Worm (Caenorhabditis elegans) whole organism, young adult: ENCODE results near the gene irld-2.

Experiments
- B0261.1 ChIP-seq: sonication (generic microtip); optimal IDR thresholded peaks from 2 replicates; lab custom pipeline; 2016; ENCODE audit warnings: mild to moderate bottlenecking, missing genetic modification characterization, moderate library complexity, missing compliant biosample characterization
- F10E7.11 ChIP-seq: sonication (generic microtip); optimal IDR thresholded peaks from 2 replicates; lab custom pipeline; 2017; ENCODE audit warnings: mild to moderate bottlenecking, missing genetic modification characterization, moderate library complexity, missing compliant biosample characterization
- F39B2.1 ChIP-seq: fragments of 200-800 bp; sonication (Bioruptor generic); IDR thresholded peaks from 2 replicates; pipeline ENCODE4 v1.3.6; 2022; ENCODE audit warnings: missing genetic modification reagents, missing genetic modification characterization, missing compliant biosample characterization
- F49E8.2 ChIP-seq: sonication (generic microtip); optimal IDR thresholded peaks from 3 replicates; lab custom pipeline; 2017; ENCODE audit warnings: missing genetic modification characterization, mild to moderate bottlenecking, missing compliant biosample characterization, antibody characterized with exemption, moderate library complexity; ENCODE audit not compliant: insufficient read depth
- F57A8.1 ChIP-seq: fragments of 200-800 bp; sonication (Bioruptor generic); optimal IDR thresholded peaks from 2 replicates; lab custom pipeline; 2018; ENCODE audit warnings: mild to moderate bottlenecking, missing genetic modification characterization, moderate library complexity, missing compliant biosample characterization
- K12H6.12 ChIP-seq: fragments of 200-800 bp; sonication (Bioruptor generic); optimal IDR thresholded peaks from 2 replicates; lab custom pipeline; 2018; ENCODE audit warnings: mild to moderate bottlenecking, missing genetic modification characterization, missing compliant biosample characterization
- T07F8.4 ChIP-seq: sonication (generic microtip); optimal IDR thresholded peaks from 2 replicates; lab custom pipeline; 2016; ENCODE audit warnings: mild to moderate bottlenecking, missing genetic modification characterization, moderate library complexity, missing compliant biosample characterization
- T26A5.8 ChIP-seq: sonication (generic microtip); optimal IDR thresholded peaks from 2 replicates; lab custom pipeline; 2016; ENCODE audit warnings: missing genetic modification characterization, missing compliant biosample characterization
- Y53F4B.3 ChIP-seq: fragments of 200-800 bp; sonication (Bioruptor generic); IDR thresholded peaks from 2 replicates; pipeline ENCODE4 v1.3.6; 2022; ENCODE audit warnings: missing genetic modification reagents, missing genetic modification characterization, missing compliant biosample characterization
- Y79H2A.3 ChIP-seq: fragments of 200-800 bp; sonication (Bioruptor generic); conservative IDR thresholded peaks from 2 replicates; pipeline ENCODE4 v1.3.6; 2022; ENCODE audit warnings: missing genetic modification reagents, missing genetic modification characterization, missing compliant biosample characterization
- Y95B8A.8 ChIP-seq: fragments of 200-800 bp; sonication (Bioruptor generic); IDR thresholded peaks from 2 replicates; pipeline ENCODE4 v1.3.6; 2022; ENCODE audit warnings: missing genetic modification reagents, missing genetic modification characterization, missing compliant biosample characterization
- akir-1 ChIP-seq: fragments of 200-800 bp; sonication (Bioruptor generic); optimal IDR thresholded peaks from 2 replicates; lab custom pipeline; 2018; ENCODE audit warnings: mild to moderate bottlenecking, missing genetic modification characterization, moderate library complexity, missing compliant biosample characterization
- aptf-3 ChIP-seq: fragments of 200-800 bp; sonication (Bioruptor generic); IDR thresholded peaks from 2 replicates; pipeline ENCODE4 v1.3.6; 2022; ENCODE audit warnings: missing genetic modification characterization, missing compliant biosample characterization
- ccch-3 ChIP-seq: fragments of 200-800 bp; sonication (Bioruptor generic); optimal IDR thresholded peaks from 2 replicates; lab custom pipeline; 2018; ENCODE audit warnings: mild to moderate bottlenecking, missing genetic modification characterization, missing compliant biosample characterization
- cebp-1 ChIP-seq, 2 experiments: fragments of 200-800 bp in 1 of 2; sonication (Bioruptor generic) in 1 of 2; sonication (generic microtip) in 1 of 2; IDR thresholded peaks in 1 of 2; optimal IDR thresholded peaks in 1 of 2; 2 replicates each; pipeline versions ENCODE4 v1.3.6 to Lab custom; 2017 to 2022; ENCODE audit warnings: missing compliant biosample characterization in 2 of 2, missing genetic modification characterization in 2 of 2, mild to moderate bottlenecking in 1 of 2, missing genetic modification reagents in 1 of 2, moderate library complexity in 1 of 2
- ceh-100 ChIP-seq: fragments of 200-800 bp; sonication (Bioruptor generic); IDR thresholded peaks from 2 replicates; pipeline ENCODE4 v1.3.6; 2022; ENCODE audit warnings: missing genetic modification reagents, missing genetic modification characterization, missing compliant biosample characterization
- ceh-58 ChIP-seq: fragments of 200-800 bp; sonication (Bioruptor generic); IDR thresholded peaks from 2 replicates; pipeline ENCODE4 v1.3.6; 2022; ENCODE audit warnings: missing genetic modification characterization, missing compliant biosample characterization
- die-1 ChIP-seq: sonication (generic microtip); optimal IDR thresholded peaks from 2 replicates; lab custom pipeline; 2016; ENCODE audit warnings: missing genotype, mild to moderate bottlenecking, missing genetic modification characterization, missing compliant biosample characterization
- dox-1 ChIP-seq: fragments of 200-800 bp; sonication (Bioruptor generic); IDR thresholded peaks from 2 replicates; pipeline ENCODE4 v1.3.6; 2022; ENCODE audit warnings: missing genetic modification reagents, missing genetic modification characterization, missing compliant biosample characterization
- egl-44 ChIP-seq: fragments of 200-800 bp; sonication (Bioruptor generic); IDR thresholded peaks from 2 replicates; pipeline ENCODE4 v1.3.6; 2022; ENCODE audit warnings: missing genetic modification reagents, missing genetic modification characterization, missing compliant biosample characterization
- egrh-3 ChIP-seq: fragments of 200-800 bp; sonication (Bioruptor generic); IDR thresholded peaks from 2 replicates; pipeline ENCODE4 v1.3.6; 2022; ENCODE audit warnings: missing genetic modification reagents, missing genetic modification characterization, missing compliant biosample characterization
- ekl-4 ChIP-seq: fragments of 200-800 bp; sonication (Bioruptor generic); IDR thresholded peaks from 2 replicates; pipeline ENCODE4 v1.3.6; 2022; ENCODE audit warnings: missing genetic modification reagents, missing genetic modification characterization, missing compliant biosample characterization
- ets-4 ChIP-seq: fragments of 200-800 bp; sonication (Bioruptor generic); optimal IDR thresholded peaks from 2 replicates; lab custom pipeline; 2018; ENCODE audit warnings: mild to moderate bottlenecking, missing genetic modification characterization, missing compliant biosample characterization
- him-1 ChIP-seq: sonication (generic microtip); optimal IDR thresholded peaks from 2 replicates; lab custom pipeline; 2016; ENCODE audit warnings: missing genotype, missing genetic modification reagents, missing genetic modification characterization, missing compliant biosample characterization
- hmg-1.2 ChIP-seq: fragments of 200-800 bp; sonication (Bioruptor generic); IDR thresholded peaks from 2 replicates; pipeline ENCODE4 v1.3.6; 2022; ENCODE audit warnings: missing genetic modification reagents, missing genetic modification characterization, missing compliant biosample characterization
- hsf-1 ChIP-seq: fragments of 200-800 bp; sonication (Bioruptor generic); IDR thresholded peaks from 2 replicates; pipeline ENCODE4 v1.3.6; 2022; ENCODE audit warnings: missing genetic modification reagents, missing genetic modification characterization, missing compliant biosample characterization
- let-526 ChIP-seq: fragments of 200-800 bp; sonication (Bioruptor generic); IDR thresholded peaks from 2 replicates; pipeline ENCODE4 v1.3.6; 2022; ENCODE audit warnings: missing genetic modification reagents, missing genetic modification characterization, missing compliant biosample characterization
- lin-26 ChIP-seq: fragments of 200-800 bp; sonication (Bioruptor generic); IDR thresholded peaks from 2 replicates; pipeline ENCODE4 v1.3.6; 2022; ENCODE audit warnings: missing genetic modification reagents, missing genetic modification characterization, missing compliant biosample characterization
- lsy-27 ChIP-seq: sonication (generic microtip); optimal IDR thresholded peaks from 2 replicates; lab custom pipeline; 2017; ENCODE audit warnings: missing genetic modification characterization, mild to moderate bottlenecking, missing compliant biosample characterization, antibody characterized with exemption, missing genotype, borderline replicate concordance; ENCODE audit not compliant: insufficient read depth
- madf-6 ChIP-seq: fragments of 200-800 bp; sonication (Bioruptor generic); IDR thresholded peaks from 2 replicates; pipeline ENCODE4 v1.3.6; 2022; ENCODE audit warnings: missing genetic modification reagents, missing genetic modification characterization, missing compliant biosample characterization
- madf-8 ChIP-seq: fragments of 200-800 bp; sonication (Bioruptor generic); conservative IDR thresholded peaks from 2 replicates; pipeline ENCODE4 v1.3.6; 2022; ENCODE audit warnings: missing genetic modification reagents, missing genetic modification characterization, missing compliant biosample characterization
- mcd-1 ChIP-seq: fragments of 200-800 bp; sonication (Bioruptor generic); IDR thresholded peaks from 2 replicates; pipeline ENCODE4 v1.3.6; 2022; ENCODE audit warnings: missing genetic modification reagents, missing genetic modification characterization, missing compliant biosample characterization
- mes-4 ChIP-seq: sonication (generic microtip); optimal IDR thresholded peaks from 2 replicates; lab custom pipeline; 2016; ENCODE audit warnings: missing genotype, missing genetic modification characterization, missing compliant biosample characterization
- nfya-1 ChIP-seq: sonication (generic microtip); optimal IDR thresholded peaks from 2 replicates; lab custom pipeline; 2017; ENCODE audit warnings: antibody characterized with exemption, missing compliant biosample characterization, missing genetic modification characterization, borderline replicate concordance; ENCODE audit not compliant: insufficient read depth
- nhr-80 ChIP-seq: sonication (generic microtip); optimal IDR thresholded peaks from 2 replicates; lab custom pipeline; 2016; ENCODE audit warnings: missing genetic modification characterization, missing compliant biosample characterization
- nhr-90 ChIP-seq: sonication (generic microtip); optimal IDR thresholded peaks from 2 replicates; lab custom pipeline; 2016; ENCODE audit warnings: missing genotype, mild to moderate bottlenecking, missing genetic modification characterization, missing compliant biosample characterization
- pbrm-1 ChIP-seq: fragments of 200-800 bp; sonication (Bioruptor generic); IDR thresholded peaks from 2 replicates; pipeline ENCODE4 v1.3.6; 2022; ENCODE audit warnings: missing genetic modification reagents, missing genetic modification characterization, missing compliant biosample characterization
- pha-4 ChIP-seq: fragments of 150-350 bp; sonication (generic microtip); optimal IDR thresholded peaks from 2 replicates; lab custom pipeline; 2014; ENCODE audit warnings: missing biosample characterization, missing genetic modification reagents, missing genetic modification characterization
- rcor-1 ChIP-seq: fragments of 200-800 bp; sonication (Bioruptor generic); IDR thresholded peaks from 2 replicates; pipeline ENCODE4 v1.3.6; 2022; ENCODE audit warnings: missing genetic modification reagents, missing genetic modification characterization, missing compliant biosample characterization
- repo-1 ChIP-seq: sonication (generic microtip); optimal IDR thresholded peaks from 2 replicates; lab custom pipeline; 2017; ENCODE audit warnings: mild to moderate bottlenecking, missing genetic modification characterization, missing compliant biosample characterization
- snpc-1.1 ChIP-seq: sonication (generic microtip); optimal IDR thresholded peaks from 2 replicates; lab custom pipeline; 2017; ENCODE audit warnings: missing genetic modification characterization, mild to moderate bottlenecking, missing compliant biosample characterization, antibody characterized with exemption, moderate library complexity, missing genotype, missing genetic modification reagents; ENCODE audit not compliant: insufficient read depth
- snpc-1.3 ChIP-seq: sonication (generic microtip); optimal IDR thresholded peaks from 2 replicates; lab custom pipeline; 2017; ENCODE audit warnings: missing genetic modification characterization, mild to moderate bottlenecking, missing compliant biosample characterization, antibody characterized with exemption, moderate library complexity, missing genotype, missing genetic modification reagents; ENCODE audit not compliant: insufficient read depth
- somi-1 ChIP-seq: fragments of 200-800 bp; sonication (Bioruptor generic); optimal IDR thresholded peaks from 2 replicates; lab custom pipeline; 2018; ENCODE audit warnings: mild to moderate bottlenecking, missing genetic modification characterization, missing compliant biosample characterization
- tbp1 ChIP-seq: fragments of 200-800 bp; sonication (Bioruptor generic); optimal IDR thresholded peaks from 2 replicates; lab custom pipeline; 2018; ENCODE audit warnings: mild to moderate bottlenecking, missing genetic modification characterization, missing compliant biosample characterization
- xnd-1 ChIP-seq: sonication (generic microtip); optimal IDR thresholded peaks from 2 replicates; lab custom pipeline; 2016; ENCODE audit warnings: missing genotype, missing genetic modification reagents, missing genetic modification characterization, missing compliant biosample characterization
- ztf-18 ChIP-seq: sonication (generic microtip); optimal IDR thresholded peaks from 2 replicates; lab custom pipeline; 2016; ENCODE audit warnings: missing genotype, mild to moderate bottlenecking, missing genetic modification characterization, missing compliant biosample characterization
- ztf-22 ChIP-seq: fragments of 200-800 bp; sonication (Bioruptor generic); optimal IDR thresholded peaks from 2 replicates; lab custom pipeline; 2018; ENCODE audit warnings: mild to moderate bottlenecking, missing genetic modification characterization, moderate library complexity, missing compliant biosample characterization
- ztf-3 ChIP-seq: fragments of 200-800 bp; sonication (Bioruptor generic); optimal IDR thresholded peaks from 2 replicates; lab custom pipeline; 2018; ENCODE audit warnings: mild to moderate bottlenecking, missing genetic modification characterization, missing compliant biosample characterization

The irld-2 gene

DNA sequence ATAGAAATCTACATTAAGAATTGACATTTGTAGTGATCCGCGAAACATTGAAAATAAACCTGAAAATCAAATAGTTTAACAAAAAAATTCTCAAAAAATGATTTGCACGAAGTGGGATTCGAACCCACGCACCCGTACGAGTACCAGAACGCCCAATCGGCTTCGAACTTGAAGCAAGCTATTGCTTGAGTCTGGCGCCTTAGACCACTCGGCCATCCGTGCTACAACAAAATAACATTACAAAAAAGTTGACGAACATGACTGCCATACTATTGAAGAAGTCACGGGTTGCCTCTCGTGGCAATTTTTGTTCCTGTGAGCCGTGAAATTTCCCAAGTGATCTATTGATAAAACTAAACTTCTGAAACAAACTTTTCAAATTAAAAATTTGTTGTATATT, 48.4 kb upstream of the irld-2 start (continued):
- TF ChIP-seq egl-44 (no peak), ccch-3 (GFP tag; lab: Kevin White, UChicago) (no peak), Y53F4B.3 (no peak), aptf-3 (GFP tag; lab: Robert Waterston, UW) (no peak), akir-1 (GFP tag; lab: Kevin White, UChicago) (no peak), K12H6.12 (no peak), ztf-22 (no peak), lsy-27 (tag; lab: Kevin White, UChicago) (no peak), F57A8.1 (no peak), F10E7.11 (no peak), mcd-1 (GFP tag; lab: Robert Waterston, UW) (no peak), tbp1 (GFP tag; lab: Kevin White, UChicago) (peak; percentile 84), hsf-1 (GFP tag; lab: Robert Waterston, UW) (no peak), nfya-1 (tag; lab: Kevin White, UChicago) (no peak), dox-1 (GFP tag; lab: Robert Waterston, UW) (peak; percentile 45; the same call in 1 of the 2 replicates), ets-4 (GFP tag; lab: Kevin White, UChicago) (no peak), snpc-1.3 (tag; lab: Kevin White, UChicago) (peak; percentile 63), nhr-90 (tag; lab: Kevin White, UChicago) (peak; percentile 32), ztf-3 (GFP tag; lab: Kevin White, UChicago) (no peak), lin-26 (GFP tag; lab: Robert Waterston, UW) (0 out of 2 replicates have a peak, but pooled peaks have one; percentile 45), Y95B8A.8 (GFP tag; lab: Robert Waterston, UW) (no peak), ceh-100 (no peak), T26A5.8 (no peak), xnd-1 (no peak), repo-1 (tag; lab: Kevin White, UChicago) (no peak), Y79H2A.3 (no peak), pbrm-1 (GFP tag; lab: Robert Waterston, UW) (peak; percentile 76), B0261.1 (tag; lab: Kevin White, UChicago) (peak; percentile 72), rcor-1 (GFP tag; lab: Robert Waterston, UW) (peak; percentile 62), cebp-1 (GFP tag; IDR thresholded peaks at IDR 0.05; lab: Robert Waterston, UW) (no peak), cebp-1 (tag; optimal IDR thresholded peaks at IDR 0.05; lab: Kevin White, UChicago) (peak; percentile 1), him-1 (tag; lab: Kevin White, UChicago) (peak; percentile 51), die-1 (tag; lab: Kevin White, UChicago) (peak; percentile 64), ztf-18 (tag; lab: Kevin White, UChicago) (no peak), F49E8.2 (tag; lab: Kevin White, UChicago) (no peak), pha-4 (no peak), mes-4 (tag; lab: Kevin White, UChicago) (peak; percentile 39), madf-8 (no peak), T07F8.4 (tag; lab: Kevin White, UChicago) (no peak), let-526 (GFP tag; lab: Robert Waterston, UW) (no peak), ekl-4 (GFP tag; lab: Robert Waterston, UW) (no peak), F39B2.1 (GFP tag; lab: Robert Waterston, UW) (no peak), snpc-1.1 (tag; lab: Kevin White, UChicago) (no peak), egrh-3 (GFP tag; lab: Robert Waterston, UW) (no peak), ceh-58 (GFP tag; lab: Robert Waterston, UW) (no peak), hmg-1.2 (GFP tag; lab: Robert Waterston, UW) (peak; percentile 44; the same call in 1 of the 2 replicates), madf-6 (GFP tag; lab: Robert Waterston, UW) (0 out of 2 replicates have a peak, but pooled peaks have one; percentile 18), nhr-80 (no peak), somi-1 (GFP tag; lab: Kevin White, UChicago) (no peak)
